Fruit fly (Drosophila melanogaster): ENCODE data around the gene Ak3.
A peak's percentile ranks its signal among the peaks of the same experiment; 100 is the strongest.

Gene Ak3

DNA sequence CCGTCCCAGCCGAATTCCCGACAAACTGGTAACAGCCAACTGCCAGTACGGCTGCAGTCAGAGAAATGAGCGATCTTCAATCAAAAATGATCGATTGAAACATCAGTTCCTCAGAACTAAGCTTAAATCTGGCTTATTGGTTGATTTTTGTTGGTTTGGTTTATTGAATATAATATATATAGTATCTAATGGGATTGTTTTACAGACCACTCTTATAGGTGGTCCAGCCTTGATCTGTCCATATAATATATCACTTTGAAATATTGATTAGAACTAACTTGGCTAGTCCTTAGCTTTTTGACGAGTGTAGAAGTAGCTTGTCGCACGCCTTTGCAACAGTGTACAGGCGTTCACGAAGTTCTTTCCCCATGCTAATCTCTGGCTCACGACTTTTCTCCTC lies 47.0 kb downstream of the Ak3 start (continued):
- TF ChIP-seq fd59A (GFP tag; optimal IDR thresholded peaks at IDR 0.05): peak; percentile 16
- peak; percentile 48 for TF ChIP-seq CG32006 (GFP tag; optimal IDR thresholded peaks at IDR 0.05)
- TF ChIP-seq Sox15 (GFP tag; optimal IDR thresholded peaks at IDR 0.05): no peak

All from whole organism, prepupa.